Worm (Caenorhabditis elegans) whole organism, L4/young adult: ENCODE results near the gene amdh-1.

Experiments used
- W03F9.2 ChIP-seq: fragments of 150-350 bp; optimal IDR thresholded peaks from 2 replicates; lab custom pipeline; 2014; ENCODE audit warnings: missing biosample characterization, missing genetic modification characterization
- dao-5 ChIP-seq: sonication (generic microtip); optimal IDR thresholded peaks from 2 replicates; lab custom pipeline; 2016; ENCODE audit warnings: missing genotype, missing genetic modification characterization, moderate library complexity, missing compliant biosample characterization
- him-1 ChIP-seq: sonication (generic microtip); optimal IDR thresholded peaks from 2 replicates; lab custom pipeline; 2016; ENCODE audit warnings: missing genotype, missing genetic modification reagents, missing genetic modification characterization, missing compliant biosample characterization

- TF ChIP-seq him-1 (tag; lab: Kevin White, UChicago) (no peak), dao-5 (tag; lab: Kevin White, UChicago) (no peak), W03F9.2 (no peak)
Measured at ce11 chrIII:6298131-6298530, 46.5 kb downstream of the amdh-1 start, which contains the start of gene F47D12.3.
